Worm (Caenorhabditis elegans) whole organism, L4 larva: ENCODE data around the gene Y55F3AM.9.
A peak's percentile ranks its signal among the peaks of the same experiment; 100 is the strongest.

Experiments used
- ceh-82 ChIP-seq: sonication (generic microtip); optimal IDR thresholded peaks from 2 replicates; lab custom pipeline; 2017; ENCODE audit warnings: missing biosample characterization, missing genetic modification characterization
- fos-1 ChIP-seq: fragments of 150-350 bp; optimal IDR thresholded peaks from 2 replicates; lab custom pipeline; 2014; ENCODE audit warnings: missing biosample characterization, missing genetic modification characterization
- snpc-4 ChIP-seq: fragments of 150-350 bp; optimal IDR thresholded peaks from 2 replicates; lab custom pipeline; 2014; ENCODE audit warnings: missing biosample characterization, missing genetic modification characterization
- unc-130 ChIP-seq: sonication (generic microtip); optimal IDR thresholded peaks from 2 replicates; lab custom pipeline; 2016; ENCODE audit warnings: missing genetic modification reagents, missing genetic modification characterization, missing compliant biosample characterization
- unc-62 ChIP-seq, 3 experiments: fragments of 150-350 bp in 1 of 3; sonication (generic microtip); optimal IDR thresholded peaks in 2 of 3; peaks in 1 of 3; 1 replicate in 1 of 3; 2 replicates in 2 of 3; lab custom pipeline; 2014 to 2017; ENCODE audit warnings: missing biosample characterization in 3 of 3, missing genetic modification characterization in 3 of 3, missing genetic modification reagents in 3 of 3, missing genotype in 1 of 3

DNA sequence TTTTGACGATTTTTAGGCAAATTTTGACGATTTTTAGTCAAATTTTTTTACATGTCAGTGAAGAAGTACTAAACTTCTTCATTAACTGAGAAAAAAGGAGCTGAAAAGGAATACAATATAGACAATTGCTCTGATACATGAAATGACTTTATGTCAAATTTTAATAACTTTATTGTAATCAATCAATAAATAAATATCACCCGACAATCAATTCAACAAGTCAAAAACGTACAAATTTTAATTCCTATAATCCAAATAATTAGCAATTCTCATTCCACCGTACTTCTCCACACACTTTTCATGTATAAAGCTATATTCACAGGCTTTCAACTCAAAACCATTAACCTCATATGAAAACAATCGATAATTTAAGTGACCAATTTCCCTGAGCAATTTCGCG, 29.0 kb upstream of the Y55F3AM.9 start:
- TF ChIP-seq unc-62 (GFP tag; optimal IDR thresholded peaks at IDR 0.05 in 1 of 2; lab: Kevin White, UChicago) (peak in 1 of 2 experiments; percentile 96), unc-62 (tag; optimal IDR thresholded peaks at IDR 0.05; lab: Kevin White, UChicago) (no peak), snpc-4 (no peak), unc-130 (GFP tag; lab: Kevin White, UChicago) (no peak), ceh-82 (no peak), fos-1 (tag; lab: Kevin White, UChicago) (no peak)
